Worm (Caenorhabditis elegans): ENCODE data around the gene nhl-1.

nhl-1 gene

DNA sequence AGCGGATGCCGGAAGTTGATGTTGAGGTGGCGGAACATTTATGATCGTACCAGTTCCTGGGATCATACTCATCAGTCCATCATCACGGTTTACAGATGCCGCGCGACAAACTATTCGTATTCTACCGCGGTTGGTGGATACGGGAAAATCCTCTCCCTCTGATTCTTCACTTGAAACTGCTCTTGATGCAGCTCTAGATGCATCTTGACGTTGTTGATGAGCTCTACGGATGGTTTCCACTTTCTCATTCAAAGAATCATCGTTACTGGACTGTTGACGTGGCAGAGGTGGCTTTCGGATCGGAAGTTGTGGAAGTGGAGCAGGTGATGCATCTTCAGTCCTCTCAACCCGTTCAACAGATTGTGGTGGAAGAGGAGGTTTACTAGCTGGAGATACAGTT is 4.6 kb downstream of the nhl-1 start:
- TF ChIP-seq R02D3.7 (tag; optimal IDR thresholded peaks at IDR 0.05), result no peak
- TF ChIP-seq unc-39 (tag; optimal IDR thresholded peaks at IDR 0.05), result no peak
- no peak for TF ChIP-seq elt-1 (tag; optimal IDR thresholded peaks at IDR 0.05)
- TF ChIP-seq sem-4 (tag; optimal IDR thresholded peaks at IDR 0.05), result no peak

ce11 chrIII:9145765-9146164 is 7.9 kb downstream of the nhl-1 start, which contains the start of gene ZK512.8:
TSS of gene ZK512.8 (plus strand) at chrIII:9146065.
- TF ChIP-seq unc-62 (GFP tag; optimal IDR thresholded peaks at IDR 0.05) (no peak), elt-3 (tag; optimal IDR thresholded peaks at IDR 0.05) (no peak), nhr-129 (tag; optimal IDR thresholded peaks at IDR 0.05) (no peak), ZK546.5 (tag; optimal IDR thresholded peaks at IDR 0.05) (no peak), egl-27 (tag; optimal IDR thresholded peaks at IDR 0.05) (no peak), sma-9 (GFP tag; optimal IDR thresholded peaks at IDR 0.05) (no peak), sma-9 (tag; optimal IDR thresholded peaks at IDR 0.05) (no peak), unc-39 (tag; optimal IDR thresholded peaks at IDR 0.05) (no peak), fos-1 (tag; optimal IDR thresholded peaks at IDR 0.05) (no peak), nhr-77 (tag; optimal IDR thresholded peaks at IDR 0.05) (no peak), Y55F3AM.14 (GFP tag; optimal IDR thresholded peaks at IDR 0.05) (no peak), unc-55 (GFP tag; optimal IDR thresholded peaks at IDR 0.05) (no peak), aly-2 (tag; optimal IDR thresholded peaks at IDR 0.05) (no peak), ama-1 (optimal IDR thresholded peaks at IDR 0.05) (no peak), lin-13 (GFP tag; optimal IDR thresholded peaks at IDR 0.05) (no peak)

DNA sequence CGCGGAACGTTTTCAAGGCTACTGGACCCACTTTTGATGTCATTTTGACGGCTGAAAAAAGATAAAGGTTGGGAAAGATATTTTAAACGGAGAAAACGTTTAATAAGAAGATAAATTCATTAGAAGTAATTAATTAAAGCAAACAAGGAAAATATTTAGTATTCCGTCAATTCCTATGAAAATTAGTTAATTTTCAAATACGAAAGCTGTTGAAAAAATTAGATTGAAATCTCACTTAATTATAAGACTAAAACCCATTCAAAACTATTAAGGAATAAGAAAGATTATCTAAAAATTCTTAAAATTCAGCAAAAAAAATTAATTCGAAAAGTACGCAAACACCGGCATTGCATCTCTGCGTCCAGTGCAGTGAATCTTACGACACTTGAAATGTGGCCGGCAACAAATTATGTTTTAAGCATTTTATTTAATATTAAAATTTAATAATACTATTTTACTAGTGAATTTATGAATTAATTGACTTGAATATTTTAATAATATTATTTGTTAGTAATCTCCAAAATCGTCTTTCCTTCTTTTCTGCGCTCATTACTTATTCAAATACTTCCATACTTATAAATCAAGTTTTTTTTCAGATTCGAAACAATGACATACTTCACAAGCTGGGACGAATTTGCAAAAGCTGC is 8.8 kb downstream of the nhl-1 start, which contains the start of the genes ZK512.2 and ZK512.4:
ZK512.2 (minus strand) TSS at position 51 of the 647 bp plus-strand sequence.
ZK512.4 (plus strand) TSS at position 597 of the 647 bp plus-strand sequence.
- TF ChIP-seq unc-55 (GFP tag; optimal IDR thresholded peaks at IDR 0.05), result peak; percentile 38
- no peak for TF ChIP-seq sma-3 (GFP tag; optimal IDR thresholded peaks at IDR 0.05)
- TF ChIP-seq peb-1 (tag; optimal IDR thresholded peaks at IDR 0.05), result no peak
- peak; percentile 28 for TF ChIP-seq C34F6.9 (tag; optimal IDR thresholded peaks at IDR 0.05)
- peak; percentile 7 for TF ChIP-seq crh-2 (tag; optimal IDR thresholded peaks at IDR 0.05)
- TF ChIP-seq F13H6.1 (tag; optimal IDR thresholded peaks at IDR 0.05), result no peak
- TF ChIP-seq lsy-2 (tag; optimal IDR thresholded peaks at IDR 0.05), result peak in 1 of 2 experiments; percentile 50
- no peak for TF ChIP-seq dmd-4 (tag; optimal IDR thresholded peaks at IDR 0.05)
- TF ChIP-seq gmeb-1 (tag; optimal IDR thresholded peaks at IDR 0.05), result peak; percentile 29

- TF ChIP-seq peb-1 (tag; optimal IDR thresholded peaks at IDR 0.05) (no peak), Y55F3AM.14 (GFP tag; optimal IDR thresholded peaks at IDR 0.05) (no peak), dmd-4 (tag; optimal IDR thresholded peaks at IDR 0.05) (no peak), C34F6.9 (tag; optimal IDR thresholded peaks at IDR 0.05) (peak; percentile 3), sma-3 (GFP tag; optimal IDR thresholded peaks at IDR 0.05) (no peak), alr-1 (tag; optimal IDR thresholded peaks at IDR 0.05) (no peak), sem-4 (tag; optimal IDR thresholded peaks at IDR 0.05) (no peak), nhr-6 (tag; optimal IDR thresholded peaks at IDR 0.05) (no peak), zag-1 (tag; optimal IDR thresholded peaks at IDR 0.05) (no peak), nhr-25 (tag; optimal IDR thresholded peaks at IDR 0.05) (no peak), ztf-1 (GFP tag; conservative IDR thresholded peaks at IDR 0.05) (no peak), unc-55 (GFP tag; optimal IDR thresholded peaks at IDR 0.05) (peak; percentile 19), nhr-237 (tag; optimal IDR thresholded peaks at IDR 0.05) (no peak), crh-2 (tag; optimal IDR thresholded peaks at IDR 0.05) (no peak), lsy-2 (tag; optimal IDR thresholded peaks at IDR 0.05) (peak in 1 of 2 experiments; percentile 5)
These were observed 9.8 kb downstream of the nhl-1 start, which contains the start of gene ZK512.11 for ce11 chrIII:9143911-9144310. TSS of gene ZK512.11 (plus strand) at chrIII:9144211.

- no peak for TF ChIP-seq lin-39 (tag; optimal IDR thresholded peaks at IDR 0.05)
- TF ChIP-seq mab-5 (tag; optimal IDR thresholded peaks at IDR 0.05), result no peak
- TF ChIP-seq ceh-16 (tag; optimal IDR thresholded peaks at IDR 0.05), result no peak
- TF ChIP-seq nhr-23 (tag; optimal IDR thresholded peaks at IDR 0.05), result no peak
- TF ChIP-seq nhr-77 (tag; optimal IDR thresholded peaks at IDR 0.05), result no peak
- no peak for TF ChIP-seq C34F6.9 (tag; optimal IDR thresholded peaks at IDR 0.05)
- TF ChIP-seq lin-11 (tag; optimal IDR thresholded peaks at IDR 0.05), result no peak
- no peak for TF ChIP-seq egl-27 (tag; optimal IDR thresholded peaks at IDR 0.05)
- TF ChIP-seq nhr-12 (tag; optimal IDR thresholded peaks at IDR 0.05), result no peak
- TF ChIP-seq nhr-11 (tag; optimal IDR thresholded peaks at IDR 0.05), result no peak
- no peak for TF ChIP-seq nhr-10 (tag; optimal IDR thresholded peaks at IDR 0.05)
- TF ChIP-seq ztf-4 (tag; optimal IDR thresholded peaks at IDR 0.05), result no peak
- no peak for TF ChIP-seq F13H6.1 (tag; optimal IDR thresholded peaks at IDR 0.05)
- TF ChIP-seq gmeb-1 (tag; optimal IDR thresholded peaks at IDR 0.05), result no peak
- no peak for TF ChIP-seq sma-9 (GFP tag; optimal IDR thresholded peaks at IDR 0.05)
- TF ChIP-seq sma-9 (tag; optimal IDR thresholded peaks at IDR 0.05), result no peak
- TF ChIP-seq nhr-6 (tag; optimal IDR thresholded peaks at IDR 0.05), result no peak
These were observed 15.1 kb downstream of the nhl-1 start, which contains the start of gene ZK512.7 for ce11 chrIII:9138601-9139000. TSS of gene ZK512.7 (minus strand) at chrIII:9138701.

Data from whole organism, L2 larva.